Worm (Caenorhabditis elegans): ENCODE measurements around the gene rpoa-49.

- TF ChIP-seq unc-55 (GFP tag; optimal IDR thresholded peaks at IDR 0.05) = no peak
- TF ChIP-seq hlh-30 (tag; optimal IDR thresholded peaks at IDR 0.05; ENCODE audit: insufficient read depth) = no peak
- no peak for TF ChIP-seq lin-11 (tag; optimal IDR thresholded peaks at IDR 0.05)
- TF ChIP-seq pag-3 (tag; optimal IDR thresholded peaks at IDR 0.05; ENCODE audit: borderline replicate concordance) = no peak
These were observed 36.6 kb upstream of the rpoa-49 start for ce11 chrII:8212-8611.
